Worm (Caenorhabditis elegans): ENCODE results near the gene T28A8.8.
A peak's percentile ranks its signal among the peaks of the same experiment; 100 is the strongest.

T28A8.8 gene

ce11 chrIII:13549960-13550359 lies 47.3 kb downstream of the T28A8.8 start:
- TF ChIP-seq snu-23 (GFP tag; optimal IDR thresholded peaks at IDR 0.05) (peak; percentile 21), sup-37 (GFP tag; optimal IDR thresholded peaks at IDR 0.05) (no peak), mab-9 (GFP tag; IDR thresholded peaks at IDR 0.05) (no peak), elt-2 (tag; optimal IDR thresholded peaks at IDR 0.05) (no peak)
